Worm (Caenorhabditis elegans) whole organism, L4 larva: Measurements from ENCODE around the gene C23H5.12.

Source experiments
- F37D6.2 ChIP-seq: sonication (generic microtip); optimal IDR thresholded peaks from 2 replicates; lab custom pipeline; 2016; ENCODE audit warnings: mild to moderate bottlenecking, missing genetic modification characterization, missing compliant biosample characterization
- F44E2.7 ChIP-seq: fragments of 200-800 bp; sonication (Bioruptor generic); IDR thresholded peaks from 2 replicates; pipeline ENCODE4 v2.1.2; 2022; ENCODE audit warnings: missing genetic modification characterization, missing compliant biosample characterization
- T20F7.1 ChIP-seq: fragments of 200-800 bp; sonication (Bioruptor generic); optimal IDR thresholded peaks from 2 replicates; lab custom pipeline; 2018; ENCODE audit warnings: mild to moderate bottlenecking, missing genetic modification characterization, missing compliant biosample characterization
- T26A8.4 ChIP-seq: fragments of 200-800 bp; sonication (Bioruptor generic); IDR thresholded peaks from 2 replicates; pipeline ENCODE4 v1.3.6; 2022; ENCODE audit warnings: missing genetic modification characterization, missing compliant biosample characterization
- Y48G9A.11 ChIP-seq: fragments of 200-800 bp; sonication (Bioruptor generic); IDR thresholded peaks from 2 replicates; pipeline ENCODE4 v1.3.6; 2022; ENCODE audit warnings: missing genetic modification reagents, missing genetic modification characterization, missing compliant biosample characterization
- Y5F2A.4 ChIP-seq: fragments of 200-800 bp; sonication (Bioruptor generic); optimal IDR thresholded peaks from 2 replicates; lab custom pipeline; 2018; ENCODE audit warnings: mild to moderate bottlenecking, missing genetic modification characterization, missing compliant biosample characterization
- Y75B8A.6 ChIP-seq: fragments of 200-800 bp; sonication (Bioruptor generic); IDR thresholded peaks from 2 replicates; pipeline ENCODE4 v1.3.6; 2022; ENCODE audit warnings: missing genetic modification reagents, missing genetic modification characterization, missing compliant biosample characterization
- aha-1 ChIP-seq: fragments of 150-350 bp; peaks from one replicate; lab custom pipeline; 2014; ENCODE audit warnings: missing biosample characterization, missing genetic modification characterization
- aly-2 ChIP-seq: sonication (generic microtip); optimal IDR thresholded peaks from 2 replicates; lab custom pipeline; 2018; ENCODE audit warnings: missing biosample characterization, missing genetic modification characterization
- ama-1 ChIP-seq: fragments of 150-350 bp; optimal IDR thresholded peaks from 2 replicates; lab custom pipeline; 2014; ENCODE audit warnings: inconsistent platforms, mixed read lengths
- attf-4 ChIP-seq: sonication (generic microtip); optimal IDR thresholded peaks from 3 replicates; lab custom pipeline; 2017; ENCODE audit warnings: missing biosample characterization, missing genetic modification characterization
- ceh-28 ChIP-seq: fragments of 150-350 bp; optimal IDR thresholded peaks from 2 replicates; lab custom pipeline; 2014; ENCODE audit warnings: missing biosample characterization, missing genetic modification reagents, missing genetic modification characterization
- ceh-32 ChIP-seq: sonication (generic microtip); optimal IDR thresholded peaks from 2 replicates; lab custom pipeline; 2016; ENCODE audit warnings: mild to moderate bottlenecking, missing genetic modification characterization, missing compliant biosample characterization; ENCODE audit not compliant: poor library complexity
- daf-16 ChIP-seq, 3 experiments: sonication (generic microtip); optimal IDR thresholded peaks; 2 replicates each; lab custom pipeline; 2016 to 2017; ENCODE audit warnings: missing genetic modification characterization in 3 of 3, missing genetic modification reagents in 3 of 3, mild to moderate bottlenecking in 2 of 3, missing compliant biosample characterization in 2 of 3, missing biosample characterization in 1 of 3, moderate library complexity in 1 of 3
- dmd-6 ChIP-seq: fragments of 200-800 bp; sonication (Bioruptor generic); IDR thresholded peaks from 2 replicates; pipeline ENCODE4 v1.3.6; 2022; ENCODE audit warnings: missing genetic modification reagents, missing genetic modification characterization, missing compliant biosample characterization
- dmd-8 ChIP-seq: fragments of 200-800 bp; sonication (Bioruptor generic); IDR thresholded peaks from 2 replicates; pipeline ENCODE4 v1.3.6; 2022; ENCODE audit warnings: missing genetic modification characterization, missing compliant biosample characterization
- dve-1 ChIP-seq: sonication (generic microtip); optimal IDR thresholded peaks from 2 replicates; lab custom pipeline; 2017; ENCODE audit warnings: antibody characterized with exemption, mild to moderate bottlenecking, missing genetic modification characterization, missing compliant biosample characterization; ENCODE audit not compliant: insufficient read depth
- lim-7 ChIP-seq: fragments of 200-800 bp; sonication (Bioruptor generic); IDR thresholded peaks from 2 replicates; pipeline ENCODE4 v1.3.6; 2022; ENCODE audit warnings: missing genetic modification characterization, missing compliant biosample characterization
- lin-38 ChIP-seq: fragments of 200-800 bp; sonication (Bioruptor generic); IDR thresholded peaks from 2 replicates; pipeline ENCODE4 v1.3.6; 2022; ENCODE audit warnings: missing genetic modification reagents, missing genetic modification characterization, missing compliant biosample characterization
- lin-39 ChIP-seq: fragments of 150-350 bp; optimal IDR thresholded peaks from 2 replicates; lab custom pipeline; 2014; ENCODE audit warnings: missing biosample characterization, missing genetic modification reagents, missing genetic modification characterization
- lsy-2 ChIP-seq, 2 experiments: fragments of 150-350 bp in 1 of 2; sonication (generic microtip) in 1 of 2; optimal IDR thresholded peaks; 2 replicates each; lab custom pipeline; 2014 to 2017; ENCODE audit warnings: missing biosample characterization in 2 of 2, missing genetic modification characterization in 2 of 2
- mep-1 ChIP-seq: fragments of 150-350 bp; sonication (generic microtip); optimal IDR thresholded peaks from 3 replicates; lab custom pipeline; 2014; ENCODE audit warnings: missing biosample characterization, missing genetic modification characterization
- nhr-10 ChIP-seq: fragments of 150-350 bp; optimal IDR thresholded peaks from 2 replicates; lab custom pipeline; 2014; ENCODE audit warnings: missing biosample characterization, missing genetic modification characterization
- nhr-102 ChIP-seq: sonication (generic microtip); optimal IDR thresholded peaks from 2 replicates; lab custom pipeline; 2016; ENCODE audit warnings: mild to moderate bottlenecking, missing genetic modification characterization, moderate library complexity, missing compliant biosample characterization
- nhr-11 ChIP-seq: fragments of 150-350 bp; optimal IDR thresholded peaks from 2 replicates; lab custom pipeline; 2014; ENCODE audit warnings: missing biosample characterization, missing genetic modification characterization
- nhr-42 ChIP-seq: fragments of 200-800 bp; sonication (Bioruptor generic); IDR thresholded peaks from 2 replicates; pipeline ENCODE4 v1.3.6; 2022; ENCODE audit warnings: missing genetic modification characterization, missing compliant biosample characterization
- nhr-48 ChIP-seq: sonication (generic microtip); optimal IDR thresholded peaks from 2 replicates; lab custom pipeline; 2016; ENCODE audit warnings: mild to moderate bottlenecking, missing genetic modification characterization, missing compliant biosample characterization
- nhr-6 ChIP-seq: fragments of 150-350 bp; optimal IDR thresholded peaks from 2 replicates; lab custom pipeline; 2014; ENCODE audit warnings: missing biosample characterization, missing genetic modification characterization
- pha-4 ChIP-seq, 2 experiments: fragments of 150-350 bp in 1 of 2; fragments of 200-800 bp in 1 of 2; sonication (Bioruptor generic) in 1 of 2; IDR thresholded peaks in 1 of 2; optimal IDR thresholded peaks in 1 of 2; 2 replicates each; pipeline versions ENCODE4 v1.3.6 to Lab custom; 2014 to 2022; ENCODE audit warnings: missing genetic modification characterization in 2 of 2, missing genetic modification reagents in 2 of 2, missing biosample characterization in 1 of 2, missing compliant biosample characterization in 1 of 2
- rbr-2 ChIP-seq: sonication (generic microtip); optimal IDR thresholded peaks from 2 replicates; lab custom pipeline; 2016; ENCODE audit warnings: missing genotype, missing genetic modification characterization, missing compliant biosample characterization
- saeg-2 ChIP-seq: fragments of 200-800 bp; sonication (Bioruptor generic); IDR thresholded peaks from 2 replicates; pipeline ENCODE4 v1.3.6; 2022; ENCODE audit warnings: missing genetic modification reagents, missing genetic modification characterization, missing compliant biosample characterization
- sdz-12 ChIP-seq: fragments of 200-800 bp; sonication (Bioruptor generic); optimal IDR thresholded peaks from 2 replicates; lab custom pipeline; 2018; ENCODE audit warnings: mild to moderate bottlenecking, missing genetic modification characterization, missing compliant biosample characterization
- skn-1 ChIP-seq: fragments of 150-350 bp; optimal IDR thresholded peaks from 2 replicates; lab custom pipeline; 2014; ENCODE audit warnings: missing biosample characterization, missing genetic modification characterization
- snpc-1.2 ChIP-seq: fragments of 200-800 bp; sonication (Bioruptor generic); IDR thresholded peaks from 2 replicates; pipeline ENCODE4 v1.3.6; 2022; ENCODE audit warnings: missing genetic modification reagents, missing genetic modification characterization, missing compliant biosample characterization
- tag-97 ChIP-seq: fragments of 200-800 bp; sonication (Bioruptor generic); IDR thresholded peaks from 2 replicates; pipeline ENCODE4 v1.3.6; 2022; ENCODE audit warnings: missing genetic modification characterization, missing compliant biosample characterization
- tra-1 ChIP-seq: fragments of 200-800 bp; sonication (Bioruptor generic); IDR thresholded peaks from 2 replicates; pipeline ENCODE4 v1.3.6; 2022; ENCODE audit warnings: missing genetic modification reagents, missing genetic modification characterization, missing compliant biosample characterization
- unc-130 ChIP-seq: sonication (generic microtip); optimal IDR thresholded peaks from 2 replicates; lab custom pipeline; 2016; ENCODE audit warnings: missing genetic modification reagents, missing genetic modification characterization, missing compliant biosample characterization
- zfp-3 ChIP-seq: fragments of 200-800 bp; sonication (Bioruptor generic); conservative IDR thresholded peaks from 2 replicates; pipeline ENCODE4 v1.3.6; 2022; ENCODE audit warnings: missing genetic modification reagents, missing genetic modification characterization, missing compliant biosample characterization
- zip-11 ChIP-seq: fragments of 200-800 bp; sonication (Bioruptor generic); IDR thresholded peaks from 2 replicates; pipeline ENCODE4 v1.3.6; 2022; ENCODE audit warnings: missing genetic modification characterization, missing compliant biosample characterization

Gene C23H5.12

DNA sequence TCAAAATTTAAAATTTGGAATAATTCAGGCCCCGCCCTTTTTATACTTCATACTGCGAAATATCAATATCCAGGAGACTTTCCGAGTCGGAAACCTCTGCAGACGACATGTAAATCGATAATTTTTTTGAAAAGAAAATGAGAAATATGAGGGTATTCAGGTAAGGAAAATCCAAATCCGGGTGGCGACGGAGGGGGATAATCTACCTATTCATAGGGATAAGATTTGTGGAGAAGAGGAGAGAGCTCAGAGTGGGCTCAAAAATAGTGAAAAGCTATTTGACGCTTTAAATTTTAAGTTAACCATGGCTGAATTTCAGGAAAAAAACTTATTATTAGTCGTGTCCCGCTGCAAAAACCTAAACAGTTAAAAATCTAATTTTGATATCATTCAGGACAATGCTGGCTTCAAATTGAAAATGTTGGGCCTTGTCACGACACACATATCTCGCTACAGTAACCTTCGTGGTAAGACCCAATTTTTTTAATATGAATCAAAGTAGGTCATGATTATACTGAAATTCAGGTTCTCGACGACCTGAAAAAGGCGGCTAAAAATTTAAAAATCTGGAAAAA, 21.9 kb upstream of the C23H5.12 start, which contains the start of gene che-6:
che-6 (minus strand) TSS at position 109 of the 575 bp plus-strand sequence.
- no peak for TF ChIP-seq snpc-1.2 (GFP tag; lab: Robert Waterston, UW)
- TF ChIP-seq lin-39 (tag; lab: Kevin White, UChicago): no peak
- TF ChIP-seq dmd-8: 0 out of 2 replicates have a peak, but pooled peaks have one; percentile 20
- peak in 1 of 2 experiments; percentile 12 for TF ChIP-seq lsy-2 (tag; optimal IDR thresholded peaks at IDR 0.05; lab: Kevin White, UChicago)
- TF ChIP-seq daf-16 (GFP tag; optimal IDR thresholded peaks at IDR 0.05; lab: Kevin White, UChicago): no peak
- TF ChIP-seq daf-16 (tag; optimal IDR thresholded peaks at IDR 0.05; lab: Kevin White, UChicago): peak; percentile 22
- no peak for TF ChIP-seq rbr-2 (tag; lab: Kevin White, UChicago)
- no peak for TF ChIP-seq F37D6.2 (tag; lab: Kevin White, UChicago)
- no peak for TF ChIP-seq nhr-11 (tag; lab: Kevin White, UChicago)
- TF ChIP-seq pha-4 (GFP tag; IDR thresholded peaks at IDR 0.05; lab: Robert Waterston, UW): 0 out of 2 replicates have a peak, but pooled peaks have one; percentile 51
- no peak for TF ChIP-seq pha-4 (tag; optimal IDR thresholded peaks at IDR 0.05; lab: Kevin White, UChicago)
- TF ChIP-seq Y48G9A.11 (GFP tag; lab: Robert Waterston, UW): no peak
- no peak for TF ChIP-seq skn-1 (tag; lab: Kevin White, UChicago)
- no peak for TF ChIP-seq nhr-10
- TF ChIP-seq F44E2.7: no peak
- TF ChIP-seq dve-1: peak; percentile 45
- TF ChIP-seq saeg-2 (GFP tag; lab: Robert Waterston, UW): peak; percentile 60; the same call in 1 of the 2 replicates
- TF ChIP-seq nhr-42 (GFP tag; lab: Robert Waterston, UW): no peak
- TF ChIP-seq dmd-6 (GFP tag; lab: Robert Waterston, UW): peak; percentile 39
- peak; percentile 58 for TF ChIP-seq lin-38 (GFP tag; lab: Robert Waterston, UW)
- peak; percentile 86 for TF ChIP-seq aha-1 (tag; lab: Kevin White, UChicago)
- no peak for TF ChIP-seq tra-1
- peak; percentile 26 for TF ChIP-seq zfp-3 (GFP tag; lab: Robert Waterston, UW)
- TF ChIP-seq mep-1 (tag; lab: Kevin White, UChicago): peak; percentile 31
- no peak for TF ChIP-seq ceh-32
- no peak for TF ChIP-seq attf-4 (tag; lab: Kevin White, UChicago)
- TF ChIP-seq Y75B8A.6 (GFP tag; lab: Robert Waterston, UW): 0 out of 2 replicates have a peak, but pooled peaks have one; percentile 44
- peak; percentile 37 for TF ChIP-seq nhr-102 (tag; lab: Kevin White, UChicago)
- no peak for TF ChIP-seq ceh-28 (tag; lab: Kevin White, UChicago)
- 0 out of 2 replicates have a peak, but pooled peaks have one; percentile 29 for TF ChIP-seq T26A8.4 (GFP tag; lab: Robert Waterston, UW)
- no peak for TF ChIP-seq Y5F2A.4 (GFP tag; lab: Kevin White, UChicago)
- TF ChIP-seq lim-7 (GFP tag; lab: Robert Waterston, UW): 0 out of 2 replicates have a peak, but pooled peaks have one; percentile 19
- no peak for TF ChIP-seq unc-130
- TF ChIP-seq tag-97 (GFP tag; lab: Robert Waterston, UW): no peak
- TF ChIP-seq T20F7.1: peak; percentile 34
- no peak for TF ChIP-seq zip-11 (GFP tag; lab: Robert Waterston, UW)
- TF ChIP-seq sdz-12: no peak
- TF ChIP-seq nhr-6 (tag; lab: Kevin White, UChicago): no peak
- peak; percentile 9 for TF ChIP-seq nhr-48 (tag; lab: Kevin White, UChicago)
- no peak for TF ChIP-seq ama-1
- no peak for TF ChIP-seq aly-2 (tag; lab: Kevin White, UChicago)
